Worm (Caenorhabditis elegans): ENCODE measurements around the gene F52H2.1.

DNA sequence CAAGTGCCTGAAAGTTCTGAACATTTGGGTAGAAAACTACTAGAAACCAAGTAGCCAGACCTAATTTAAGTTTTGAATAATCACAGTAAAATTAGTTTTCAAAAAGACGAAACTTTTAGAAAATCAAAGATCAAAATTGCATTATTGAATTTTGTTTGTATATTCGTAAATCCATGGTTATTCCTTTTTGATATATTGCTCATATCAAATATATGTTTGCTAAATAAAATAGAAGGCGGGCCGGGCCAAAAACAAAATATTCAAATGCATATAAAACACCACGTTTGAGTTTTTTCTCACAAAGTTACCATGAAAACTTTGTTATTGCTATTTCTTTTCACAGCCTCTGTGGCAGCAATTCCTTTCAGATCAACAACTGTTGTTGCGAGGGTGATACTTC, 4.5 kb downstream of the F52H2.1 start, which contains the start of gene ttr-42:
- TF ChIP-seq snpc-4 (GFP tag; optimal IDR thresholded peaks at IDR 0.05) (no peak), snpc-4 (tag; optimal IDR thresholded peaks at IDR 0.05) (no peak), unc-62 (GFP tag; optimal IDR thresholded peaks at IDR 0.05) (no peak), ama-1 (optimal IDR thresholded peaks at IDR 0.05) (no peak), ama-1 (GFP tag; optimal IDR thresholded peaks at IDR 0.05) (no peak)
